Worm (Caenorhabditis elegans) whole organism, L4 larva: ENCODE data around the gene srh-204.
"Not testable (repeated sequence)": the region's sequence is repeated elsewhere in the genome, so short reads cannot be mapped to it uniquely, and the experiment has no call there.

ENCODE experiments used
- F44E2.7 ChIP-seq: fragments of 200-800 bp; sonication (Bioruptor generic); IDR thresholded peaks from 2 replicates; pipeline ENCODE4 v2.1.2; 2022; ENCODE audit warnings: missing genetic modification characterization, missing compliant biosample characterization
- F49E8.2 ChIP-seq: sonication (generic microtip); optimal IDR thresholded peaks from 2 replicates; lab custom pipeline; 2016; ENCODE audit warnings: missing compliant biosample characterization, mild to moderate bottlenecking, missing genetic modification characterization, borderline replicate concordance
- T26A8.4 ChIP-seq: fragments of 200-800 bp; sonication (Bioruptor generic); IDR thresholded peaks from 2 replicates; pipeline ENCODE4 v1.3.6; 2022; ENCODE audit warnings: missing genetic modification characterization, missing compliant biosample characterization
- ZK546.5 ChIP-seq, 2 experiments: sonication (generic microtip); optimal IDR thresholded peaks; 2 replicates each; lab custom pipeline; 2017; ENCODE audit warnings: missing biosample characterization in 2 of 2, missing genetic modification characterization in 2 of 2
- aha-1 ChIP-seq: fragments of 150-350 bp; peaks from one replicate; lab custom pipeline; 2014; ENCODE audit warnings: missing biosample characterization, missing genetic modification characterization
- ama-1 ChIP-seq: fragments of 150-350 bp; optimal IDR thresholded peaks from 2 replicates; lab custom pipeline; 2014; ENCODE audit warnings: inconsistent platforms, mixed read lengths
- ceh-20 ChIP-seq: fragments of 200-800 bp; sonication (Bioruptor generic); IDR thresholded peaks from 2 replicates; pipeline ENCODE4 v1.3.6; 2022; ENCODE audit warnings: missing genetic modification reagents, missing genetic modification characterization, missing compliant biosample characterization
- ceh-44 ChIP-seq: fragments of 200-800 bp; sonication (Bioruptor generic); IDR thresholded peaks from 2 replicates; pipeline ENCODE4 v1.3.6; 2022; ENCODE audit warnings: missing genetic modification reagents, missing genetic modification characterization, missing compliant biosample characterization
- cey-2 ChIP-seq: sonication (generic microtip); optimal IDR thresholded peaks from 3 replicates; lab custom pipeline; 2017; ENCODE audit warnings: missing genetic modification characterization, mild to moderate bottlenecking, missing compliant biosample characterization, antibody characterized with exemption, borderline replicate concordance; ENCODE audit not compliant: insufficient read depth
- dve-1 ChIP-seq: sonication (generic microtip); optimal IDR thresholded peaks from 2 replicates; lab custom pipeline; 2017; ENCODE audit warnings: antibody characterized with exemption, mild to moderate bottlenecking, missing genetic modification characterization, missing compliant biosample characterization; ENCODE audit not compliant: insufficient read depth
- egl-27 ChIP-seq: sonication (generic microtip); optimal IDR thresholded peaks from 3 replicates; lab custom pipeline; 2017; ENCODE audit warnings: missing biosample characterization, missing genetic modification reagents, missing genetic modification characterization
- egl-43 ChIP-seq: fragments of 200-800 bp; sonication (Bioruptor generic); IDR thresholded peaks from 2 replicates; pipeline ENCODE4 v1.3.6; 2022; ENCODE audit warnings: missing genetic modification reagents, missing genetic modification characterization, missing compliant biosample characterization
- hlh-11 ChIP-seq: fragments of 200-800 bp; sonication (Bioruptor generic); optimal IDR thresholded peaks from 2 replicates; lab custom pipeline; 2018; ENCODE audit warnings: mild to moderate bottlenecking, missing genetic modification characterization, missing compliant biosample characterization
- lim-7 ChIP-seq: fragments of 200-800 bp; sonication (Bioruptor generic); IDR thresholded peaks from 2 replicates; pipeline ENCODE4 v1.3.6; 2022; ENCODE audit warnings: missing genetic modification characterization, missing compliant biosample characterization
- lin-29 ChIP-seq: fragments of 200-800 bp; sonication (Bioruptor generic); IDR thresholded peaks from 2 replicates; pipeline ENCODE4 v1.3.6; 2022; ENCODE audit warnings: missing genetic modification reagents, missing genetic modification characterization, missing compliant biosample characterization
- lsy-2 ChIP-seq, 2 experiments: fragments of 150-350 bp in 1 of 2; sonication (generic microtip) in 1 of 2; optimal IDR thresholded peaks; 2 replicates each; lab custom pipeline; 2014 to 2017; ENCODE audit warnings: missing biosample characterization in 2 of 2, missing genetic modification characterization in 2 of 2
- madf-9 ChIP-seq: fragments of 200-800 bp; sonication (Bioruptor generic); conservative IDR thresholded peaks from 2 replicates; pipeline ENCODE4 v1.3.6; 2022; ENCODE audit warnings: missing genetic modification reagents, missing genetic modification characterization, missing compliant biosample characterization
- mep-1 ChIP-seq: fragments of 150-350 bp; sonication (generic microtip); optimal IDR thresholded peaks from 3 replicates; lab custom pipeline; 2014; ENCODE audit warnings: missing biosample characterization, missing genetic modification characterization
- mxl-3 ChIP-seq: fragments of 200-800 bp; sonication (Bioruptor generic); optimal IDR thresholded peaks from 2 replicates; lab custom pipeline; 2018; ENCODE audit warnings: mild to moderate bottlenecking, missing genetic modification characterization, missing compliant biosample characterization
- nhr-237 ChIP-seq: sonication (generic microtip); optimal IDR thresholded peaks from 2 replicates; lab custom pipeline; 2017; ENCODE audit warnings: missing biosample characterization, missing genetic modification characterization
- nhr-25 ChIP-seq: sonication (generic microtip); optimal IDR thresholded peaks from 2 replicates; lab custom pipeline; 2017; ENCODE audit warnings: missing genetic modification characterization, mild to moderate bottlenecking, missing compliant biosample characterization, antibody characterized with exemption, moderate library complexity, borderline replicate concordance; ENCODE audit not compliant: insufficient read depth
- nhr-48 ChIP-seq: sonication (generic microtip); optimal IDR thresholded peaks from 2 replicates; lab custom pipeline; 2016; ENCODE audit warnings: mild to moderate bottlenecking, missing genetic modification characterization, missing compliant biosample characterization
- pha-4 ChIP-seq, 2 experiments: fragments of 150-350 bp in 1 of 2; fragments of 200-800 bp in 1 of 2; sonication (Bioruptor generic) in 1 of 2; IDR thresholded peaks in 1 of 2; optimal IDR thresholded peaks in 1 of 2; 2 replicates each; pipeline versions ENCODE4 v1.3.6 to Lab custom; 2014 to 2022; ENCODE audit warnings: missing genetic modification characterization in 2 of 2, missing genetic modification reagents in 2 of 2, missing biosample characterization in 1 of 2, missing compliant biosample characterization in 1 of 2
- pqm-1 ChIP-seq: sonication (generic microtip); optimal IDR thresholded peaks from 2 replicates; lab custom pipeline; 2017; ENCODE audit warnings: missing biosample characterization, missing genetic modification characterization
- sdz-12 ChIP-seq: fragments of 200-800 bp; sonication (Bioruptor generic); optimal IDR thresholded peaks from 2 replicates; lab custom pipeline; 2018; ENCODE audit warnings: mild to moderate bottlenecking, missing genetic modification characterization, missing compliant biosample characterization
- skn-1 ChIP-seq: fragments of 150-350 bp; optimal IDR thresholded peaks from 2 replicates; lab custom pipeline; 2014; ENCODE audit warnings: missing biosample characterization, missing genetic modification characterization
- snpc-1.2 ChIP-seq: fragments of 200-800 bp; sonication (Bioruptor generic); IDR thresholded peaks from 2 replicates; pipeline ENCODE4 v1.3.6; 2022; ENCODE audit warnings: missing genetic modification reagents, missing genetic modification characterization, missing compliant biosample characterization
- tra-1 ChIP-seq: fragments of 200-800 bp; sonication (Bioruptor generic); IDR thresholded peaks from 2 replicates; pipeline ENCODE4 v1.3.6; 2022; ENCODE audit warnings: missing genetic modification reagents, missing genetic modification characterization, missing compliant biosample characterization
- unc-62 ChIP-seq, 3 experiments: fragments of 150-350 bp in 1 of 3; sonication (generic microtip); optimal IDR thresholded peaks in 2 of 3; peaks in 1 of 3; 1 replicate in 1 of 3; 2 replicates in 2 of 3; lab custom pipeline; 2014 to 2017; ENCODE audit warnings: missing biosample characterization in 3 of 3, missing genetic modification characterization in 3 of 3, missing genetic modification reagents in 3 of 3, missing genotype in 1 of 3
- vab-7 ChIP-seq: fragments of 200-800 bp; sonication (Bioruptor generic); IDR thresholded peaks from 2 replicates; pipeline ENCODE4 v1.3.6; 2022; ENCODE audit warnings: missing genetic modification reagents, missing genetic modification characterization, missing compliant biosample characterization
- ztf-11 ChIP-seq: fragments of 150-350 bp; optimal IDR thresholded peaks from 2 replicates; lab custom pipeline; 2014; ENCODE audit warnings: missing biosample characterization, missing genetic modification characterization

srh-204 gene

ce11 chrV:4241555-4241954 lies 1.4 kb upstream of the srh-204 start:
- TF ChIP-seq unc-62 (GFP tag; optimal IDR thresholded peaks at IDR 0.05 in 1 of 2; lab: Kevin White, UChicago): peak in 1 of 2 experiments; percentile 91
- no peak for TF ChIP-seq unc-62 (tag; optimal IDR thresholded peaks at IDR 0.05; lab: Kevin White, UChicago)
- no peak for TF ChIP-seq T26A8.4
- TF ChIP-seq nhr-237 (tag; lab: Kevin White, UChicago): no peak
- TF ChIP-seq ceh-44: no peak
- TF ChIP-seq ZK546.5 (tag; optimal IDR thresholded peaks at IDR 0.05; lab: Kevin White, UChicago): no peak
- TF ChIP-seq egl-27: no peak
- no peak for TF ChIP-seq pha-4 (GFP tag; IDR thresholded peaks at IDR 0.05; lab: Robert Waterston, UW)
- TF ChIP-seq pha-4 (tag; optimal IDR thresholded peaks at IDR 0.05; lab: Kevin White, UChicago): no peak
- no peak for TF ChIP-seq madf-9 (GFP tag; lab: Robert Waterston, UW)

DNA sequence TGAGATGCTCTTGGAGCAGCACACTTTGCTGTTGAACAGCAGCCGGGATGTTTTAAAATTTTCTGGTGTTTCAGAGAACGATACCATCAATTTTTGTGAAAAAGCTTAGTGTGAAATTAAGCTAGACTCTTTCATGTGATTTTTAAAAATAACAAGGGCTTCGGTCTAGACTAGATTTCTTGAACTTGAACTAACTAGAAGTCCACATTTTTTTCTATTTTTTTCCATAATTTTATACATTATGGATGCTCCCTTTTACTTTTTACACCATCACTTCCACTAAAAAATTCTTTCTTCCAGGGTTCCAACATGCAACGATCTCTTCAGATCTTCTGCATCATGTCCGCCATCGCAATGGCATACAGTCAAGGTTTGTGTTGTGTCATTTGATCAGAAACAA lies 4.1 kb downstream of the srh-204 start, which contains the start of gene nlp-13:
nlp-13 (plus strand) TSS at position 301 of the 400 bp plus-strand sequence.
- TF ChIP-seq lim-7 (no peak), lin-29 (GFP tag; lab: Robert Waterston, UW) (no peak), snpc-1.2 (GFP tag; lab: Robert Waterston, UW) (no peak), tra-1 (GFP tag; lab: Robert Waterston, UW) (no peak), nhr-48 (tag; lab: Kevin White, UChicago) (no peak), ama-1 (lab: Kevin White, UChicago) (no peak), skn-1 (tag; lab: Kevin White, UChicago) (no peak), pqm-1 (tag; lab: Kevin White, UChicago) (no peak)

ce11 chrV:4219342-4219741 lies 20.9 kb downstream of the srh-204 start, which contains the start of gene nlp-9:
Gene nlp-9, plus strand, starts transcription at chrV:4219642.
- TF ChIP-seq aha-1 (tag; lab: Kevin White, UChicago): peak; percentile 13
- TF ChIP-seq egl-43: no peak

- TF ChIP-seq F49E8.2 (tag; lab: Kevin White, UChicago) (no peak), aha-1 (tag; lab: Kevin White, UChicago) (peak; percentile 92), vab-7 (GFP tag; lab: Robert Waterston, UW) (peak; percentile 38; the same call in 1 of the 2 replicates), sdz-12 (GFP tag; lab: Kevin White, UChicago) (no peak), dve-1 (no peak), egl-27 (no peak), F44E2.7 (GFP tag; lab: Robert Waterston, UW) (no peak), ceh-20 (GFP tag; lab: Robert Waterston, UW) (0 out of 2 replicates have a peak, but pooled peaks have one; percentile 22), lsy-2 (tag; optimal IDR thresholded peaks at IDR 0.05; lab: Kevin White, UChicago) (peak in 1 of 2 experiments; percentile 7)
- TF ChIP-seq, all 104 proteins: peak for 4
Observed at ce11 chrV:4218268-4218667, 21.9 kb downstream of the srh-204 start.

ce11 chrV:4216902-4217301 lies 23.3 kb downstream of the srh-204 start:
- TF ChIP-seq hlh-11 (tag; lab: Kevin White, UChicago): no peak
- no peak for TF ChIP-seq egl-27
- TF ChIP-seq nhr-25: no peak
- TF ChIP-seq cey-2 (tag; lab: Kevin White, UChicago): no peak
- peak in 1 of 2 experiments; percentile 90 for TF ChIP-seq unc-62 (GFP tag; optimal IDR thresholded peaks at IDR 0.05 in 1 of 2; lab: Kevin White, UChicago)
- TF ChIP-seq unc-62 (tag; optimal IDR thresholded peaks at IDR 0.05; lab: Kevin White, UChicago): no peak
- no peak for TF ChIP-seq tra-1 (GFP tag; lab: Robert Waterston, UW)
- TF ChIP-seq ceh-20 (GFP tag; lab: Robert Waterston, UW): no peak
- TF ChIP-seq mxl-3 (GFP tag; lab: Kevin White, UChicago): no peak

DNA sequence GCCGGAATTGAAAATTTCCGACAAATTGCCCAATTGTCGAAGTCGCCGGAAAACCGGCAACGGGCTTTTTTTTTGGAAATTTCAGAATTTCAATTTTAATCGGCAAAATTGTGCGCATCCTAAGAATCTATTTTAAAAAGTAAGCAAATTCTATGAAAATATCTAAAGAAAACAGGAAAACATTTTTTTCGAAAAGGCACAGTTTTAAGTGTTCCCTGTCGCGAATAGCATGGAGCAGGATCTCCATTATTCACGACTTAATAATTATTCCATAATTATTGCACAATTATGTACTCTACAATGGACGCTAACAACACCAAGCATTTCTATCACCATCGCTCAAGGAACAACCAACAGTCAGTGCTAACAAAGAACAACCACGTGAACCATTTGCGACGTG lies 24.3 kb downstream of the srh-204 start, which contains the start of gene H43I07.4:
H43I07.4 (plus strand) TSS at position 301 of the 400 bp plus-strand sequence.
- TF ChIP-seq mep-1, ztf-11, nhr-237 (tag; lab: Kevin White, UChicago): not testable (repeated sequence)
